Fruit fly (Drosophila melanogaster) whole organism, embryonic: ENCODE results near the gene Ero1L.
A peak's percentile ranks its signal among the peaks of the same experiment; 100 is the strongest.

Experiments
- Asciz ChIP-seq: fragments of 200-800 bp; sonication (Bioruptor generic); optimal IDR thresholded peaks from 2 replicates; lab custom pipeline; 2017; ENCODE audit warnings: missing biosample characterization, mild to moderate bottlenecking, missing genetic modification characterization, missing genetic modification reagents
- B-H1 ChIP-seq: fragments of 200-800 bp; sonication (Bioruptor generic); IDR thresholded peaks from 3 replicates; pipeline ENCODE4 v1.3.6; 2022; ENCODE audit warnings: missing biosample characterization, missing genetic modification characterization
- Bgb ChIP-seq: fragments of 200-800 bp; sonication (Bioruptor generic); IDR thresholded peaks from 2 replicates; pipeline ENCODE4 v1.3.6; 2022; ENCODE audit warnings: missing biosample characterization, missing genetic modification characterization; ENCODE audit not compliant: partially characterized antibody
- CG11398 ChIP-seq: fragments of 200-800 bp; sonication (Bioruptor generic); optimal IDR thresholded peaks from 2 replicates; lab custom pipeline; 2016; ENCODE audit warnings: missing biosample characterization, missing genetic modification characterization
- CG11456 ChIP-seq: fragments of 200-800 bp; sonication (Bioruptor generic); IDR thresholded peaks from 3 replicates; pipeline ENCODE4 v1.3.6; 2022; ENCODE audit warnings: missing biosample characterization, missing genetic modification characterization
- CG13424 ChIP-seq: fragments of 200-800 bp; sonication (Bioruptor generic); optimal IDR thresholded peaks from 2 replicates; lab custom pipeline; 2019; ENCODE audit warnings: missing biosample characterization, mild to moderate bottlenecking, missing genetic modification characterization, moderate library complexity
- CG14965 ChIP-seq: fragments of 200-800 bp; sonication (Bioruptor generic); optimal IDR thresholded peaks from 2 replicates; lab custom pipeline; 2016; ENCODE audit warnings: missing biosample characterization, missing genetic modification characterization, borderline replicate concordance
- CG15514 ChIP-seq: fragments of 200-800 bp; sonication (Bioruptor generic); optimal IDR thresholded peaks from 3 replicates; lab custom pipeline; 2017; ENCODE audit warnings: missing biosample characterization, missing genetic modification characterization, mild to moderate bottlenecking, moderate library complexity, missing genetic modification reagents
- CG17359 ChIP-seq: fragments of 200-800 bp; sonication (Bioruptor generic); optimal IDR thresholded peaks from 3 replicates; lab custom pipeline; 2018; ENCODE audit warnings: missing biosample characterization, mild to moderate bottlenecking, missing genetic modification characterization, moderate library complexity
- CG30020 ChIP-seq: fragments of 200-800 bp; optimal IDR thresholded peaks from 2 replicates; lab custom pipeline; 2019; ENCODE audit warnings: missing biosample characterization, mild to moderate bottlenecking, missing genetic modification characterization, moderate library complexity
- CG30431 ChIP-seq: fragments of 200-800 bp; sonication (Bioruptor generic); optimal IDR thresholded peaks from 2 replicates; lab custom pipeline; 2017; ENCODE audit warnings: missing biosample characterization, missing genetic modification characterization
- CG32767 ChIP-seq: fragments of 200-800 bp; sonication (Bioruptor generic); IDR thresholded peaks from 2 replicates; pipeline ENCODE4 v1.3.6; 2022; ENCODE audit warnings: missing biosample characterization, missing genetic modification characterization
- CG3726 ChIP-seq: fragments of 200-800 bp; sonication (Bioruptor generic); IDR thresholded peaks from 3 replicates; pipeline ENCODE4, ENCODE4 v1.3.6; 2022; ENCODE audit warnings: missing biosample characterization, missing genetic modification characterization
- CG7271 ChIP-seq: fragments of 200-800 bp; sonication (Bioruptor generic); optimal IDR thresholded peaks from 2 replicates; lab custom pipeline; 2018; ENCODE audit warnings: missing biosample characterization, mild to moderate bottlenecking, missing genetic modification characterization, moderate library complexity
- D ChIP-seq, 2 experiments: fragments of 200-800 bp in 1 of 2; fragments of >200 bp in 1 of 2; sonication (Bioruptor generic) in 1 of 2; optimal IDR thresholded peaks; 2 replicates in 1 of 2; 3 replicates in 1 of 2; lab custom pipeline; 2017; ENCODE audit warnings: mild to moderate bottlenecking in 1 of 2, missing biosample characterization in 1 of 2, missing genetic modification characterization in 1 of 2, missing genetic modification reagents in 1 of 2
- Elba2 ChIP-seq: fragments of 200-800 bp; sonication (Bioruptor generic); optimal IDR thresholded peaks from 3 replicates; lab custom pipeline; 2016; ENCODE audit warnings: missing biosample characterization, missing genetic modification characterization
- GATAe ChIP-seq: fragments of 200-800 bp; sonication (Bioruptor generic); conservative IDR thresholded peaks from 2 replicates; pipeline ENCODE4 v1.3.6; 2022; ENCODE audit warnings: missing biosample characterization, missing genetic modification characterization
- H2.0 ChIP-seq: fragments of 200-800 bp; sonication (Bioruptor generic); IDR thresholded peaks from 2 replicates; pipeline ENCODE4 v1.3.6; 2022; ENCODE audit warnings: missing biosample characterization, missing genetic modification characterization
- HLH54F ChIP-seq: fragments of 200-800 bp; sonication (Bioruptor generic); optimal IDR thresholded peaks from 3 replicates; lab custom pipeline; 2016; ENCODE audit warnings: missing biosample characterization, missing genetic modification characterization
- Hmx ChIP-seq: fragments of 200-800 bp; sonication (Bioruptor generic); optimal IDR thresholded peaks from 2 replicates; lab custom pipeline; 2016; ENCODE audit warnings: missing biosample characterization, missing genetic modification characterization
- Kr ChIP-seq: fragments of 200-800 bp; sonication (Bioruptor generic); optimal IDR thresholded peaks from 2 replicates; lab custom pipeline; 2017; ENCODE audit warnings: missing biosample characterization, mild to moderate bottlenecking, missing genetic modification characterization
- MBD-R2 ChIP-seq: fragments of 200-800 bp; sonication (Bioruptor generic); IDR thresholded peaks from 2 replicates; pipeline ENCODE4 v1.3.6; 2022; ENCODE audit warnings: missing biosample characterization, missing genetic modification characterization
- MESR4 ChIP-seq: fragments of 200-800 bp; sonication (Bioruptor generic); optimal IDR thresholded peaks from 2 replicates; lab custom pipeline; 2018; ENCODE audit warnings: missing biosample characterization, mild to moderate bottlenecking, missing genetic modification characterization, moderate library complexity
- Med ChIP-seq: fragments of 200-800 bp; sonication (Bioruptor generic); peaks from one replicate; lab custom pipeline; 2016; ENCODE audit warnings: missing biosample characterization, missing genetic modification characterization, mild to moderate bottlenecking, inconsistent platforms, moderate library complexity
- PHDP ChIP-seq: fragments of 200-800 bp; sonication (Bioruptor generic); optimal IDR thresholded peaks from 3 replicates; lab custom pipeline; 2018; ENCODE audit warnings: missing biosample characterization, mild to moderate bottlenecking, missing genetic modification characterization, moderate library complexity
- ab ChIP-seq: fragments of 200-800 bp; sonication (Bioruptor generic); optimal IDR thresholded peaks from 2 replicates; lab custom pipeline; 2016; ENCODE audit warnings: missing biosample characterization, missing genetic modification characterization
- al ChIP-seq: fragments of 200-800 bp; sonication (Bioruptor generic); IDR thresholded peaks from 2 replicates; pipeline ENCODE4 v1.3.6; 2022; ENCODE audit warnings: missing biosample characterization, missing genetic modification characterization
- ap ChIP-seq: fragments of 200-800 bp; sonication (Bioruptor generic); IDR thresholded peaks from 2 replicates; pipeline ENCODE4 v1.3.6; 2022; ENCODE audit warnings: missing biosample characterization, missing genetic modification characterization
- az2 ChIP-seq: fragments of 200-800 bp; sonication (Bioruptor generic); optimal IDR thresholded peaks from 3 replicates; lab custom pipeline; 2016; ENCODE audit warnings: missing biosample characterization, missing genetic modification characterization
- bab2 ChIP-seq: fragments of 200-800 bp; sonication (Bioruptor generic); optimal IDR thresholded peaks from 2 replicates; lab custom pipeline; 2016; ENCODE audit warnings: missing biosample characterization, missing genetic modification characterization
- br ChIP-seq: fragments of >200 bp; optimal IDR thresholded peaks from 2 replicates; lab custom pipeline; 2017
- da ChIP-seq: fragments of 200-800 bp; sonication (Bioruptor generic); optimal IDR thresholded peaks from 2 replicates; lab custom pipeline; 2016; ENCODE audit warnings: missing biosample characterization, missing genetic modification characterization
- dm ChIP-seq: fragments of 200-800 bp; sonication (Bioruptor generic); optimal IDR thresholded peaks from 3 replicates; lab custom pipeline; 2016; ENCODE audit warnings: missing biosample characterization, missing genetic modification characterization
- dmrt99B ChIP-seq: fragments of 200-800 bp; sonication (Bioruptor generic); optimal IDR thresholded peaks from 2 replicates; lab custom pipeline; 2018; ENCODE audit warnings: missing biosample characterization, mild to moderate bottlenecking, missing genetic modification characterization, moderate library complexity
- dpn ChIP-seq, 2 experiments: fragments of 200-800 bp; sonication (Bioruptor generic); optimal IDR thresholded peaks; 3 replicates each; lab custom pipeline; 2016; ENCODE audit warnings: missing biosample characterization in 2 of 2, missing genetic modification characterization in 2 of 2
- ems ChIP-seq: fragments of 200-800 bp; sonication (Bioruptor generic); optimal IDR thresholded peaks from 3 replicates; lab custom pipeline; 2016; ENCODE audit warnings: missing biosample characterization, missing genetic modification characterization
- gem ChIP-seq: fragments of 200-800 bp; sonication (Bioruptor generic); optimal IDR thresholded peaks from 2 replicates; lab custom pipeline; 2019; ENCODE audit warnings: missing biosample characterization, mild to moderate bottlenecking, missing genetic modification characterization, moderate library complexity
- mam ChIP-seq: fragments of 200-800 bp; sonication (Bioruptor generic); optimal IDR thresholded peaks from 3 replicates; lab custom pipeline; 2016; ENCODE audit warnings: missing biosample characterization, missing genetic modification characterization
- oc ChIP-seq: fragments of 200-800 bp; sonication (Bioruptor generic); optimal IDR thresholded peaks from 2 replicates; lab custom pipeline; 2018; ENCODE audit warnings: missing biosample characterization, mild to moderate bottlenecking, missing genetic modification characterization, moderate library complexity
- odd ChIP-seq: fragments of 200-800 bp; sonication (Bioruptor generic); optimal IDR thresholded peaks from 2 replicates; lab custom pipeline; 2017; ENCODE audit warnings: missing biosample characterization, mild to moderate bottlenecking, missing genetic modification characterization
- onecut ChIP-seq: fragments of 200-800 bp; sonication (Bioruptor generic); IDR thresholded peaks from 2 replicates; pipeline ENCODE4 v1.3.6; 2022; ENCODE audit warnings: missing biosample characterization, missing genetic modification characterization
- ranshi ChIP-seq: fragments of 200-800 bp; sonication (Bioruptor generic); IDR thresholded peaks from 2 replicates; pipeline ENCODE4 v1.3.6; 2022; ENCODE audit warnings: missing biosample characterization, missing genetic modification characterization
- sob ChIP-seq: fragments of 200-800 bp; sonication (Bioruptor generic); IDR thresholded peaks from 2 replicates; pipeline ENCODE4 v1.3.6; 2022; ENCODE audit warnings: missing biosample characterization, missing genetic modification characterization
- sqz ChIP-seq: fragments of 200-800 bp; sonication (Bioruptor generic); optimal IDR thresholded peaks from 3 replicates; lab custom pipeline; 2018; ENCODE audit warnings: missing biosample characterization, mild to moderate bottlenecking, missing genetic modification characterization
- sug ChIP-seq: fragments of 200-800 bp; optimal IDR thresholded peaks from 2 replicates; lab custom pipeline; 2019; ENCODE audit warnings: missing biosample characterization, mild to moderate bottlenecking, missing genetic modification characterization, moderate library complexity
- tio ChIP-seq: fragments of 200-800 bp; sonication (Bioruptor generic); optimal IDR thresholded peaks from 2 replicates; lab custom pipeline; 2017; ENCODE audit warnings: missing biosample characterization, missing genetic modification characterization, inconsistent platforms
- toy ChIP-seq: fragments of 200-800 bp; sonication (Bioruptor generic); IDR thresholded peaks from 2 replicates; pipeline ENCODE4 v1.3.6; 2022; ENCODE audit warnings: missing biosample characterization, missing genetic modification characterization
- tx ChIP-seq: fragments of 200-800 bp; sonication (Bioruptor generic); optimal IDR thresholded peaks from 2 replicates; lab custom pipeline; 2016; ENCODE audit warnings: missing biosample characterization, missing genetic modification characterization
- usp ChIP-seq: fragments of >200 bp; optimal IDR thresholded peaks from 2 replicates; lab custom pipeline; 2017; ENCODE audit warnings: missing biosample characterization, missing genetic modification characterization
- yki ChIP-seq: fragments of >200 bp; optimal IDR thresholded peaks from 3 replicates; lab custom pipeline; 2018

The Ero1L gene

DNA sequence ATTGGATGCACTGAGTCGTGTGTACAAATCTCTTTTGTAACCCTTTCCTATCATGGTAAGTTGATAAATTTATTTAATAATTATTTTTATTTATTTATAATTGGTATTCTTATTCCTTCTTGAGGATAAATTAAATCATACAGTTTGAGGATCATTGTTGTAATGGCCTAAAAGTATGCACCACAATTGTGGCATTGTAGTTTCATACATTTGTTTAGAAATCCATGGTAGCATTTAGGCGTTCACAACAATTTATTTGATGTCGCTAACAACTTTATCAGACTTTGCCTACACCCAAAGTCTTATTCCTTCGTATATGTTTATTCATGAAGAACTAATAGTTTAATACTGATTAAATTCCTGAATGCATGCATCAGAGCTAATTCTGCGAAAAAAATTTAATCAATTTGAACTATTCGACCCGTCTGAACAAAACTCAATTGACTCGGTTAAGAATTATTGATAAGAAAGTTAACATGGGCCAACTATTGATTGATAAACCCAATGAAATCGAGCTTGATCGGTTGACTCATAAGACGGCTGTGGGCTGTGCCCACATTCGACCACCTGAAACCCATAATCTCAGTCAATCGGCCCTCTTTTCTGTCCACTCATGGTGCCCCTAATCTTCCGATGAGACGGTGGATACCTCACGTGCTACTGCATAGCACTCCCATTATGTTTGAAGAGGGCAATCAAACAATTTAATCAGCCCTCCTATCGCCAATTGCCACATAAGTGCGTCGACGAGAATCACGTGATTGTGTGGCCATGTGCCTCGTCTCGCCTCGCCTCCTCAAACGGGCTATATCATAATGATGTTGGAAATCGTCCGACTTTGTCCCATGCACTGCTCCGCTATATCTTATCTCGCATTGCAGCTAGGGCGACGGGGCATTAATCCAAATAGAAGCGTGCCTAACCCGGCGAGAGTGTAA is 49.4 kb downstream of the Ero1L start (continued):
- TF ChIP-seq onecut (GFP tag; lab: Robert Waterston, UW) (no peak), mam (no peak), CG17359 (tag; lab: Kevin White, UChicago) (no peak), toy (0 out of 2 replicates have a peak, but pooled peaks have one; percentile 17), CG13424 (tag; lab: Kevin White, UChicago) (no peak), yki (lab: Kevin White, UChicago) (no peak), tx (GFP tag; lab: Kevin White, UChicago) (no peak), ab (GFP tag; lab: Kevin White, UChicago) (no peak), dpn (GFP tag; optimal IDR thresholded peaks at IDR 0.05; lab: Kevin White, UChicago) (no peak), al (GFP tag; lab: Robert Waterston, UW) (no peak), Elba2 (GFP tag; lab: Kevin White, UChicago) (no peak), sug (tag; lab: Kevin White, UChicago) (peak; percentile 96), CG11398 (GFP tag; lab: Kevin White, UChicago) (no peak), ems (GFP tag; lab: Kevin White, UChicago) (no peak), H2.0 (no peak), Med (peak; percentile 23), MBD-R2 (0 out of 2 replicates have a peak, but pooled peaks have one; percentile 11), Asciz (GFP tag; lab: Kevin White, UChicago) (peak; percentile 23), sqz (no peak), Kr (GFP tag; lab: Kevin White, UChicago) (peak; percentile 16), CG32767 (GFP tag; lab: Robert Waterston, UW) (no peak), B-H1 (GFP tag; lab: Robert Waterston, UW) (no peak), D (optimal IDR thresholded peaks at IDR 0.05; lab: Kevin White, UChicago) (no peak), D (GFP tag; optimal IDR thresholded peaks at IDR 0.05; lab: Kevin White, UChicago) (no peak), oc (tag; lab: Kevin White, UChicago) (peak; percentile 13), CG3726 (no peak), bab2 (GFP tag; lab: Kevin White, UChicago) (no peak), tio (GFP tag; lab: Kevin White, UChicago) (no peak), br (lab: Kevin White, UChicago) (no peak), az2 (no peak), CG15514 (no peak), ranshi (GFP tag; lab: Robert Waterston, UW) (no peak), GATAe (GFP tag; lab: Robert Waterston, UW) (peak; percentile 65), usp (no peak), CG30020 (tag; lab: Kevin White, UChicago) (no peak), CG7271 (no peak), sob (GFP tag; lab: Robert Waterston, UW) (no peak), MESR4 (GFP tag; lab: Kevin White, UChicago) (no peak), dm (peak; percentile 15), Bgb (GFP tag; lab: Robert Waterston, UW) (no peak; the same call in 1 of the 2 replicates), dmrt99B (no peak), ap (GFP tag; lab: Robert Waterston, UW) (no peak), Hmx (GFP tag; lab: Kevin White, UChicago) (no peak), PHDP (tag; lab: Kevin White, UChicago) (no peak), CG30431 (GFP tag; lab: Kevin White, UChicago) (no peak), da (GFP tag; lab: Kevin White, UChicago) (no peak), CG11456 (no peak), HLH54F (GFP tag; lab: Kevin White, UChicago) (no peak), odd (GFP tag; lab: Kevin White, UChicago) (no peak), CG14965 (no peak), gem (tag; lab: Kevin White, UChicago) (no peak)
